Fruit fly (Drosophila melanogaster) whole organism, embryonic: ENCODE measurements around the gene CG15412.

Experiments
- Aef1 ChIP-seq: fragments of 200-800 bp; sonication (Bioruptor generic); IDR thresholded peaks from 3 replicates; pipeline ENCODE4 v1.3.6; 2022; ENCODE audit warnings: missing biosample characterization, missing genetic modification characterization
- Atf3 ChIP-seq: fragments of 200-800 bp; sonication (Bioruptor generic); optimal IDR thresholded peaks from 3 replicates; lab custom pipeline; 2016; ENCODE audit warnings: missing biosample characterization, missing genetic modification characterization
- Awh ChIP-seq: fragments of 200-800 bp; sonication (Bioruptor generic); IDR thresholded peaks from 2 replicates; pipeline ENCODE4, ENCODE4 v1.3.6; 2022; ENCODE audit warnings: missing biosample characterization, missing genetic modification characterization
- BEAF-32 ChIP-seq: fragments of 200-800 bp; sonication (Bioruptor generic); optimal IDR thresholded peaks from 3 replicates; lab custom pipeline; 2017; ENCODE audit warnings: missing biosample characterization, missing genetic modification characterization, mild to moderate bottlenecking, moderate library complexity, missing genetic modification reagents
- BtbVII ChIP-seq: fragments of 200-800 bp; sonication (Bioruptor generic); optimal IDR thresholded peaks from 3 replicates; lab custom pipeline; 2017; ENCODE audit warnings: missing biosample characterization, mild to moderate bottlenecking, missing genetic modification characterization
- CG10147 ChIP-seq: fragments of 200-800 bp; sonication (Bioruptor generic); optimal IDR thresholded peaks from 2 replicates; lab custom pipeline; 2019; ENCODE audit warnings: missing biosample characterization, mild to moderate bottlenecking, missing genetic modification characterization, moderate library complexity
- CG10462 ChIP-seq: fragments of 200-800 bp; sonication (Bioruptor generic); optimal IDR thresholded peaks from 2 replicates; lab custom pipeline; 2016; ENCODE audit warnings: missing biosample characterization, missing genetic modification characterization
- CG13287 ChIP-seq: fragments of 200-800 bp; sonication (Bioruptor generic); IDR thresholded peaks from 2 replicates; pipeline ENCODE4 v1.3.6; 2022; ENCODE audit warnings: missing biosample characterization, missing genetic modification characterization; ENCODE audit not compliant: partially characterized antibody
- CG14667 ChIP-seq: fragments of 200-800 bp; sonication (Bioruptor generic); IDR thresholded peaks from 2 replicates; pipeline ENCODE4 v1.3.6; 2022; ENCODE audit warnings: missing biosample characterization, missing genetic modification characterization
- CG17328 ChIP-seq: fragments of 200-800 bp; sonication (Bioruptor generic); IDR thresholded peaks from 2 replicates; pipeline ENCODE4 v1.3.6; 2022; ENCODE audit warnings: missing biosample characterization, missing genetic modification characterization
- CG18011 ChIP-seq: fragments of 200-800 bp; sonication (Bioruptor generic); optimal IDR thresholded peaks from 2 replicates; lab custom pipeline; 2017; ENCODE audit warnings: missing biosample characterization, missing genetic modification characterization, mild to moderate bottlenecking, moderate library complexity, missing genotype
- CG1832 ChIP-seq: fragments of 200-800 bp; sonication (Bioruptor generic); optimal IDR thresholded peaks from 2 replicates; lab custom pipeline; 2017; ENCODE audit warnings: missing biosample characterization, mild to moderate bottlenecking, missing genetic modification characterization, inconsistent platforms
- CG2202 ChIP-seq: fragments of 200-800 bp; sonication (Bioruptor generic); optimal IDR thresholded peaks from 2 replicates; lab custom pipeline; 2018; ENCODE audit warnings: missing biosample characterization, mild to moderate bottlenecking, missing genetic modification characterization
- CG31224 ChIP-seq: fragments of 200-800 bp; sonication (Bioruptor generic); IDR thresholded peaks from 2 replicates; pipeline ENCODE4 v1.3.6; 2022; ENCODE audit warnings: missing biosample characterization, missing genetic modification characterization
- CG32532 ChIP-seq: fragments of 200-800 bp; sonication (Bioruptor generic); IDR thresholded peaks from 2 replicates; pipeline ENCODE4 v1.3.6; 2022; ENCODE audit warnings: missing biosample characterization, missing genetic modification characterization
- CG3726 ChIP-seq: fragments of 200-800 bp; sonication (Bioruptor generic); IDR thresholded peaks from 3 replicates; pipeline ENCODE4, ENCODE4 v1.3.6; 2022; ENCODE audit warnings: missing biosample characterization, missing genetic modification characterization
- CG3838 ChIP-seq: fragments of 200-800 bp; sonication (Bioruptor generic); optimal IDR thresholded peaks from 3 replicates; lab custom pipeline; 2016; ENCODE audit warnings: missing biosample characterization, missing genetic modification characterization
- CG5180 ChIP-seq: fragments of 200-800 bp; sonication (Bioruptor generic); optimal IDR thresholded peaks from 3 replicates; lab custom pipeline; 2017; ENCODE audit warnings: missing biosample characterization, missing genetic modification characterization, mild to moderate bottlenecking, moderate library complexity, missing genetic modification reagents
- CG6654 ChIP-seq: fragments of 200-800 bp; sonication (Bioruptor generic); optimal IDR thresholded peaks from 2 replicates; lab custom pipeline; 2017; ENCODE audit warnings: missing biosample characterization, mild to moderate bottlenecking, missing genetic modification characterization
- CG8290 ChIP-seq, 3 experiments: fragments of 200-800 bp; sonication (Bioruptor generic); optimal IDR thresholded peaks; 2 replicates each; lab custom pipeline; 2016 to 2019; ENCODE audit warnings: missing biosample characterization in 3 of 3, missing genetic modification characterization in 3 of 3, mild to moderate bottlenecking in 2 of 3, moderate library complexity in 1 of 3
- CG9727 ChIP-seq: fragments of 200-800 bp; sonication (Bioruptor generic); optimal IDR thresholded peaks from 3 replicates; lab custom pipeline; 2017; ENCODE audit warnings: missing biosample characterization, mild to moderate bottlenecking, missing genetic modification characterization
- D19B ChIP-seq: fragments of 200-800 bp; sonication (Bioruptor generic); optimal IDR thresholded peaks from 2 replicates; lab custom pipeline; 2017; ENCODE audit warnings: missing biosample characterization, mild to moderate bottlenecking, missing genetic modification characterization
- Deaf1 ChIP-seq: fragments of 200-800 bp; optimal IDR thresholded peaks from 3 replicates; lab custom pipeline; 2019; ENCODE audit warnings: missing biosample characterization, mild to moderate bottlenecking, missing genetic modification characterization, moderate library complexity
- Dip3 ChIP-seq: fragments of 200-800 bp; sonication (Bioruptor generic); optimal IDR thresholded peaks from 3 replicates; lab custom pipeline; 2016; ENCODE audit warnings: missing biosample characterization, missing genetic modification characterization
- Dll ChIP-seq: fragments of 200-800 bp; sonication (Bioruptor generic); IDR thresholded peaks from 4 replicates; pipeline ENCODE4 v1.3.6; 2022; ENCODE audit warnings: missing biosample characterization, missing genetic modification characterization; ENCODE audit not compliant: partially characterized antibody
- Drgx ChIP-seq: fragments of 200-800 bp; sonication (Bioruptor generic); IDR thresholded peaks from 2 replicates; pipeline ENCODE4 v1.3.6; 2022; ENCODE audit warnings: missing biosample characterization, missing genetic modification characterization
- E2f2 ChIP-seq: fragments of 200-800 bp; sonication (Bioruptor generic); IDR thresholded peaks from 2 replicates; pipeline ENCODE4 v1.3.6; 2022; ENCODE audit warnings: missing biosample characterization, missing genetic modification characterization
- GATAe ChIP-seq: fragments of 200-800 bp; sonication (Bioruptor generic); conservative IDR thresholded peaks from 2 replicates; pipeline ENCODE4 v1.3.6; 2022; ENCODE audit warnings: missing biosample characterization, missing genetic modification characterization
- HmgD ChIP-seq: fragments of 200-800 bp; sonication (Bioruptor generic); optimal IDR thresholded peaks from 3 replicates; lab custom pipeline; 2016; ENCODE audit warnings: missing biosample characterization, missing genetic modification characterization
- Mrtf ChIP-seq: fragments of 200-800 bp; sonication (Bioruptor generic); IDR thresholded peaks from 3 replicates; pipeline ENCODE4 v1.3.6; 2022; ENCODE audit warnings: missing biosample characterization, missing genetic modification characterization
- Optix ChIP-seq: fragments of 200-800 bp; sonication (Bioruptor generic); IDR thresholded peaks from 3 replicates; pipeline ENCODE4 v1.3.6; 2022; ENCODE audit warnings: missing biosample characterization, missing genetic modification characterization
- Ravus ChIP-seq: fragments of 200-800 bp; sonication (Bioruptor generic); IDR thresholded peaks from 2 replicates; pipeline ENCODE4 v1.3.6; 2022; ENCODE audit warnings: missing biosample characterization, missing genetic modification characterization
- Rx ChIP-seq: fragments of 200-800 bp; sonication (Bioruptor generic); IDR thresholded peaks from 2 replicates; pipeline ENCODE4 v1.3.6; 2022; ENCODE audit warnings: missing biosample characterization, missing genetic modification characterization
- Sox102F ChIP-seq: fragments of 200-800 bp; sonication (Bioruptor generic); optimal IDR thresholded peaks from 2 replicates; lab custom pipeline; 2018; ENCODE audit warnings: missing biosample characterization, mild to moderate bottlenecking, missing genetic modification characterization, moderate library complexity
- TFAM ChIP-seq: fragments of 200-800 bp; sonication (Bioruptor generic); optimal IDR thresholded peaks from 2 replicates; lab custom pipeline; 2017; ENCODE audit warnings: missing biosample characterization, missing genetic modification characterization, inconsistent platforms
- al ChIP-seq: fragments of 200-800 bp; sonication (Bioruptor generic); IDR thresholded peaks from 2 replicates; pipeline ENCODE4 v1.3.6; 2022; ENCODE audit warnings: missing biosample characterization, missing genetic modification characterization
- bsh ChIP-seq, 2 experiments: fragments of 200-800 bp; sonication (Bioruptor generic); optimal IDR thresholded peaks; 2 replicates each; lab custom pipeline; 2017 to 2018; ENCODE audit warnings: mild to moderate bottlenecking in 2 of 2, missing biosample characterization in 2 of 2, missing genetic modification characterization in 2 of 2, moderate library complexity in 1 of 2
- chm ChIP-seq: fragments of 200-800 bp; sonication (Bioruptor generic); IDR thresholded peaks from 2 replicates; pipeline ENCODE4 v1.3.6; 2022; ENCODE audit warnings: missing biosample characterization, missing genetic modification characterization
- crc ChIP-seq: fragments of 200-800 bp; sonication (Bioruptor generic); optimal IDR thresholded peaks from 2 replicates; lab custom pipeline; 2016; ENCODE audit warnings: missing biosample characterization, missing genetic modification characterization
- gro ChIP-seq: fragments of 200-800 bp; sonication (Bioruptor generic); optimal IDR thresholded peaks from 2 replicates; lab custom pipeline; 2016; ENCODE audit warnings: missing biosample characterization, missing genetic modification characterization
- hbn ChIP-seq: fragments of 200-800 bp; sonication (Bioruptor generic); IDR thresholded peaks from 2 replicates; pipeline ENCODE4 v1.3.6; 2022; ENCODE audit warnings: missing biosample characterization, missing genetic modification characterization; ENCODE audit not compliant: partially characterized antibody
- kah ChIP-seq: fragments of 200-800 bp; sonication (Bioruptor generic); optimal IDR thresholded peaks from 2 replicates; lab custom pipeline; 2018; ENCODE audit warnings: missing biosample characterization, mild to moderate bottlenecking, missing genetic modification characterization
- odd ChIP-seq: fragments of 200-800 bp; sonication (Bioruptor generic); optimal IDR thresholded peaks from 2 replicates; lab custom pipeline; 2017; ENCODE audit warnings: missing biosample characterization, mild to moderate bottlenecking, missing genetic modification characterization
- sima ChIP-seq: fragments of 200-800 bp; sonication (Bioruptor generic); optimal IDR thresholded peaks from 2 replicates; lab custom pipeline; 2016; ENCODE audit warnings: missing biosample characterization, missing genetic modification characterization
- sisA ChIP-seq: fragments of 200-800 bp; sonication (Bioruptor generic); IDR thresholded peaks from 2 replicates; pipeline ENCODE4 v1.3.6; 2022; ENCODE audit warnings: missing biosample characterization, missing genetic modification characterization
- slou ChIP-seq: fragments of 200-800 bp; sonication (Bioruptor generic); optimal IDR thresholded peaks from 3 replicates; lab custom pipeline; 2016; ENCODE audit warnings: missing biosample characterization, missing genetic modification characterization
- slp2 ChIP-seq: fragments of 200-800 bp; sonication (Bioruptor generic); optimal IDR thresholded peaks from 2 replicates; lab custom pipeline; 2016; ENCODE audit warnings: missing biosample characterization, missing genetic modification characterization
- sug ChIP-seq: fragments of 200-800 bp; optimal IDR thresholded peaks from 2 replicates; lab custom pipeline; 2019; ENCODE audit warnings: missing biosample characterization, mild to moderate bottlenecking, missing genetic modification characterization, moderate library complexity
- tio ChIP-seq: fragments of 200-800 bp; sonication (Bioruptor generic); optimal IDR thresholded peaks from 2 replicates; lab custom pipeline; 2017; ENCODE audit warnings: missing biosample characterization, missing genetic modification characterization, inconsistent platforms

CG15412 gene

DNA sequence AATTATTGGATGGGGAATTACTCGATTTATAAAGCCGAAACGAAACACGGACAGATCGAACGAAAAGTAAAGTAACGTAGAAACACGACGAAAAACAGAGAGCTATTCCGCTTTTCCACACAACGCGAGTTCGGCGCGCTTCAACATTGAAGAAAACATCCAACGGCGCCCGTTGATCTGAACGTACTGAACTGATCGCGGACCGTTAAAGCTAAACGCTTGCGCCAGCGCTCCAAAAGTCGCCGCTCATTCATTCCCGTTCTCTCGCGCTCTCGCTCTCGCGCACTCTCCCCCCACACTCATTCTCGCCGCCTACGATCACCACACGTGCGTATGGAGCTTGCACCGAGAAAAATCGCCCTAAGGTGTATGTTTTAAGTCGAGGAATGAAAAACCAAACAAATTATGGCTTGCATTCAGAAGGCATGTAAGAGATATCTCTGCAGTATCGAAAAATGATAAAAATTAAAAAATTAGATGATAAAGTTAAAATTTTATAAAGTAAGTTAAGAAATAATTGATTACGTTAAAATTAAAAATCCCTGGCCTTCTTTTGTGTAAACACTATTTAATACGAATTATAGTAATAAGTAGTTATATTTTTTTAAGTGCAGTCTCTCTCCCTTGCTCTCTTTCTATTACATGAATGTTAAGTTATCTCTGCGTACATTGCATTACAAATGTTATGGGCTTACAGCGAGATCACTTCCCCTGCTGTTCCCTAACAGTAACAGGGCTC, 20.7 kb downstream of the CG15412 start, which contains the start of gene E23 (continued):
- TF ChIP-seq odd (GFP tag; lab: Kevin White, UChicago) (peak; percentile 99), BtbVII (GFP tag; lab: Kevin White, UChicago) (peak; percentile 98), CG10147 (GFP tag; lab: Kevin White, UChicago) (peak; percentile 99), E2f2 (peak; percentile 87), Ravus (GFP tag; lab: Robert Waterston, UW) (peak; percentile 93), CG5180 (GFP tag; lab: Kevin White, UChicago) (peak; percentile 93), hbn (GFP tag; lab: Robert Waterston, UW) (no peak), Dll (peak; percentile 43; the same call in 3 of the 4 replicates), CG6654 (peak; percentile 92), BEAF-32 (peak; percentile 17), CG18011 (peak; percentile 92), CG31224 (GFP tag; lab: Robert Waterston, UW) (peak; percentile 95), slou (GFP tag; lab: Kevin White, UChicago) (peak; percentile 96), CG3838 (peak; percentile 95), Awh (GFP tag; lab: Robert Waterston, UW) (peak; percentile 97), CG10462 (GFP tag; lab: Kevin White, UChicago) (peak; percentile 98), crc (peak; percentile 82), CG1832 (GFP tag; lab: Kevin White, UChicago) (no peak), sisA (peak; percentile 98), al (GFP tag; lab: Robert Waterston, UW) (peak; percentile 98), Aef1 (peak; percentile 98), TFAM (peak; percentile 90), tio (GFP tag; lab: Kevin White, UChicago) (peak; percentile 99), CG8290 (GFP tag; optimal IDR thresholded peaks at IDR 0.05; lab: Kevin White, UChicago) (peak; percentile 97), CG8290 (tag; optimal IDR thresholded peaks at IDR 0.05; lab: Kevin White, UChicago) (peak; percentile 93 to 94), GATAe (GFP tag; lab: Robert Waterston, UW) (peak; percentile 94), Mrtf (peak; percentile 96), sug (tag; lab: Kevin White, UChicago) (peak; percentile 97), CG13287 (GFP tag; lab: Robert Waterston, UW) (peak; percentile 70), gro (GFP tag; lab: Kevin White, UChicago) (peak; percentile 90), slp2 (GFP tag; lab: Kevin White, UChicago) (peak; percentile 96), Deaf1 (peak; percentile 90), bsh (GFP tag; optimal IDR thresholded peaks at IDR 0.05; lab: Kevin White, UChicago) (peak; percentile 97 to 99), Drgx (GFP tag; lab: Robert Waterston, UW) (peak; percentile 98), HmgD (GFP tag; lab: Kevin White, UChicago) (peak; percentile 89), Rx (peak; percentile 97), Sox102F (GFP tag; lab: Kevin White, UChicago) (peak; percentile 99), D19B (GFP tag; lab: Kevin White, UChicago) (peak; percentile 92), Optix (peak; percentile 95), CG3726 (GFP tag; lab: Robert Waterston, UW) (peak; percentile 97), kah (GFP tag; lab: Kevin White, UChicago) (peak; percentile 94), chm (peak; percentile 95), CG9727 (GFP tag; lab: Kevin White, UChicago) (peak; percentile 99), sima (GFP tag; lab: Kevin White, UChicago) (peak; percentile 84), Dip3 (GFP tag; lab: Kevin White, UChicago) (peak; percentile 93), Atf3 (peak; percentile 93), CG17328 (peak; percentile 97), CG32532 (peak; percentile 98), CG2202 (peak; percentile 99), CG14667 (GFP tag; lab: Robert Waterston, UW) (peak; percentile 97)
